Fruit fly (Drosophila melanogaster): ENCODE measurements around the gene CG12880.

DNA sequence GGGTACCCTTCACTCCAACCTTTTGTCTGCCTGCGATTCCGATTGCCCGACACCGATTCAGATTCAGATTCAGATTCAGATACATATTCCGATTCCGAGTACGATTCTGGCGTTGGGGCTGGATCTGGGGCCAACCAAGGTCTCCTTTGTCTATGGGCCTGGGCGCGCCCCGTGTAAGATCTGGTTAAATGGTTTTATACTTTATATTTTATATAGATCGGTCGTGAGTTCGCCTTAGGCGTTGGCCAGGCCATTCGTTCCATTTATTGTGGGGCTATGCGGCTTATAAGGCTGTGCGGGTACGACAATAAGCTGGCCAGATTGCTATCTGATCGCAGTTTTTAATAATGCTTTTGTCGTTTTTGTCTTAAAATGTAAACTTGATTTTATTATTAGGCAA lies 54.2 kb downstream of the CG12880 start:
- TF ChIP-seq Snoo (tag; optimal IDR thresholded peaks at IDR 0.05) (no peak), Ets98B (GFP tag; IDR thresholded peaks at IDR 0.05) (no peak), EcR (GFP tag; optimal IDR thresholded peaks at IDR 0.05) (no peak), Pif1A (GFP tag; optimal IDR thresholded peaks at IDR 0.05) (no peak), CG8301 (tag; optimal IDR thresholded peaks at IDR 0.05) (no peak), gl (tag; optimal IDR thresholded peaks at IDR 0.05) (no peak), CG8159 (tag; optimal IDR thresholded peaks at IDR 0.05) (no peak), CG10348 (GFP tag; IDR thresholded peaks at IDR 0.05) (no peak), CG15710 (tag; optimal IDR thresholded peaks at IDR 0.05) (no peak), CG17806 (tag; optimal IDR thresholded peaks at IDR 0.05) (no peak), CG13204 (GFP tag; optimal IDR thresholded peaks at IDR 0.05) (no peak)
